Fruit fly (Drosophila melanogaster): ENCODE measurements around the gene CG13887.

CG13887 gene

dm6 chr3L:791251-791991 is 46.2 kb upstream of the CG13887 start (continued):
- TF ChIP-seq lmd (GFP tag; IDR thresholded peaks at IDR 0.05), result peak; percentile 62
- TF ChIP-seq Fer2 (tag; optimal IDR thresholded peaks at IDR 0.05), result no peak
- TF ChIP-seq pnt (GFP tag; optimal IDR thresholded peaks at IDR 0.05), result peak; percentile 20
- no peak for TF ChIP-seq pfk (GFP tag; optimal IDR thresholded peaks at IDR 0.05)
- peak; percentile 57; the same call in 1 of the 2 replicates for TF ChIP-seq CG14014 (GFP tag; IDR thresholded peaks at IDR 0.05)
- no peak for TF ChIP-seq CG1792 (GFP tag; optimal IDR thresholded peaks at IDR 0.05)
- peak; percentile 60 for TF ChIP-seq CG17568 (GFP tag; optimal IDR thresholded peaks at IDR 0.05)
- no peak for TF ChIP-seq stwl (tag; optimal IDR thresholded peaks at IDR 0.05)
- peak; percentile 35; the same call in 1 of the 2 replicates for TF ChIP-seq CG9215 (GFP tag; IDR thresholded peaks at IDR 0.05)
- TF ChIP-seq CG42726 (GFP tag; IDR thresholded peaks at IDR 0.05; ENCODE audit: partially characterized antibody), result no peak
- peak; percentile 91 for TF ChIP-seq Ets65A (GFP tag)
- TF ChIP-seq fd102C (GFP tag; optimal IDR thresholded peaks at IDR 0.05), result no peak
- no peak for TF ChIP-seq slou (GFP tag; optimal IDR thresholded peaks at IDR 0.05)
- TF ChIP-seq CG12155 (GFP tag; optimal IDR thresholded peaks at IDR 0.05), result no peak
- peak; percentile 67; the same call in 2 of the 3 replicates for TF ChIP-seq zfh1 (GFP tag; IDR thresholded peaks at IDR 0.05)
- TF ChIP-seq CG4404 (GFP tag; IDR thresholded peaks at IDR 0.05), result 0 out of 2 replicates have a peak, but pooled peaks have one; percentile 31
- TF ChIP-seq gcm2 (GFP tag; optimal IDR thresholded peaks at IDR 0.05), result peak; percentile 1
- peak; percentile 6 for TF ChIP-seq wek (GFP tag; optimal IDR thresholded peaks at IDR 0.05)
- peak; percentile 69 for TF ChIP-seq CG6689 (GFP tag; IDR thresholded peaks at IDR 0.05)
- no peak for TF ChIP-seq CG10147 (GFP tag; optimal IDR thresholded peaks at IDR 0.05)
- TF ChIP-seq CG10431 (GFP tag; optimal IDR thresholded peaks at IDR 0.05), result peak; percentile 47
- TF ChIP-seq btn (GFP tag; optimal IDR thresholded peaks at IDR 0.05), result no peak
- TF ChIP-seq Hr51 (GFP tag; optimal IDR thresholded peaks at IDR 0.05), result peak in 1 of 2 experiments; percentile 81
- no peak for TF ChIP-seq gro (GFP tag; optimal IDR thresholded peaks at IDR 0.05)
- TF ChIP-seq danr (GFP tag; IDR thresholded peaks at IDR 0.05), result no peak
- TF ChIP-seq GATAe (GFP tag; conservative IDR thresholded peaks at IDR 0.05), result no peak
- no peak for TF ChIP-seq Bdp1 (GFP tag; optimal IDR thresholded peaks at IDR 0.05)
- TF ChIP-seq usp (GFP tag; optimal IDR thresholded peaks at IDR 0.05), result no peak
- TF ChIP-seq CG17829 (tag; optimal IDR thresholded peaks at IDR 0.05), result peak; percentile 70
- TF ChIP-seq bab2 (GFP tag; optimal IDR thresholded peaks at IDR 0.05), result peak; percentile 31
- TF ChIP-seq h (optimal IDR thresholded peaks at IDR 0.05), result no peak
- peak; percentile 11 for TF ChIP-seq CG4820 (GFP tag; optimal IDR thresholded peaks at IDR 0.05)
- TF ChIP-seq CG1647 (GFP tag; optimal IDR thresholded peaks at IDR 0.05), result no peak
- TF ChIP-seq Xrp1 (GFP tag; IDR thresholded peaks at IDR 0.05), result peak; percentile 86
- peak; percentile 69 for TF ChIP-seq Ptx1 (GFP tag; IDR thresholded peaks at IDR 0.05)
- no peak for TF ChIP-seq Poxn (GFP tag; IDR thresholded peaks at IDR 0.05)
- peak; percentile 65 for TF ChIP-seq CG7839 (tag; optimal IDR thresholded peaks at IDR 0.05)
- TF ChIP-seq CG31388 (GFP tag; optimal IDR thresholded peaks at IDR 0.05), result no peak
- TF ChIP-seq ci (GFP tag; IDR thresholded peaks at IDR 0.05), result peak; percentile 60; the same call in 2 of the 3 replicates
- no peak for TF ChIP-seq Kr (GFP tag; optimal IDR thresholded peaks at IDR 0.05)
- TF ChIP-seq CG14441 (GFP tag; IDR thresholded peaks at IDR 0.05), result peak; percentile 42; the same call in 1 of the 2 replicates
- no peak for TF ChIP-seq cad (GFP tag; optimal IDR thresholded peaks at IDR 0.05)
- TF ChIP-seq CG14965 (GFP tag; optimal IDR thresholded peaks at IDR 0.05; ENCODE audit: borderline replicate concordance), result no peak
- TF ChIP-seq sr (GFP tag; IDR thresholded peaks at IDR 0.05), result no peak
- 0 out of 2 replicates have a peak, but pooled peaks have one; percentile 19 for TF ChIP-seq ssp (GFP tag; IDR thresholded peaks at IDR 0.05)
- TF ChIP-seq Elba2 (GFP tag; optimal IDR thresholded peaks at IDR 0.05), result no peak
- peak; percentile 69 for TF ChIP-seq CG17385 (GFP tag; optimal IDR thresholded peaks at IDR 0.05)
- peak; percentile 12; the same call in 1 of the 3 replicates for TF ChIP-seq ase (GFP tag; IDR thresholded peaks at IDR 0.05)
- 0 out of 2 replicates have a peak, but pooled peaks have one; percentile 26 for TF ChIP-seq CG7372 (GFP tag; IDR thresholded peaks at IDR 0.05)
- peak; percentile 61 for TF ChIP-seq CG15601 (tag; optimal IDR thresholded peaks at IDR 0.05)
- TF ChIP-seq ftz-f1 (GFP tag; optimal IDR thresholded peaks at IDR 0.05), result no peak
